Fruit fly (Drosophila melanogaster) whole organism, embryonic: Measurements from ENCODE around the gene CG9926.

Experiments
- CG6854 ChIP-seq: fragments of 200-800 bp; sonication (Bioruptor generic); optimal IDR thresholded peaks from 3 replicates; lab custom pipeline; 2017; ENCODE audit warnings: missing biosample characterization, mild to moderate bottlenecking, missing genetic modification characterization
- Neu2 ChIP-seq: fragments of 200-800 bp; sonication (Bioruptor generic); optimal IDR thresholded peaks from 3 replicates; lab custom pipeline; 2016; ENCODE audit warnings: missing biosample characterization, missing genetic modification characterization, borderline replicate concordance
- Oli ChIP-seq: fragments of 200-800 bp; sonication (Bioruptor generic); optimal IDR thresholded peaks from 2 replicates; lab custom pipeline; 2018; ENCODE audit warnings: missing biosample characterization, mild to moderate bottlenecking, missing genetic modification characterization, moderate library complexity
- ems ChIP-seq: fragments of 200-800 bp; sonication (Bioruptor generic); optimal IDR thresholded peaks from 3 replicates; lab custom pipeline; 2016; ENCODE audit warnings: missing biosample characterization, missing genetic modification characterization
- gcm ChIP-seq: fragments of 200-800 bp; sonication (Bioruptor generic); optimal IDR thresholded peaks from 2 replicates; lab custom pipeline; 2019; ENCODE audit warnings: missing biosample characterization, mild to moderate bottlenecking, missing genetic modification characterization, moderate library complexity
- klu ChIP-seq: fragments of 200-800 bp; sonication (Bioruptor generic); IDR thresholded peaks from 2 replicates; pipeline ENCODE4 v1.3.6; 2022; ENCODE audit warnings: missing biosample characterization, missing genetic modification characterization
- knrl ChIP-seq: fragments of 200-800 bp; sonication (Bioruptor generic); IDR thresholded peaks from 3 replicates; pipeline ENCODE4 v1.3.6; 2022; ENCODE audit warnings: missing biosample characterization, missing genetic modification characterization; ENCODE audit not compliant: partially characterized antibody
- p53 ChIP-seq: fragments of 200-800 bp; sonication (Bioruptor generic); optimal IDR thresholded peaks from 2 replicates; lab custom pipeline; 2016; ENCODE audit warnings: missing biosample characterization, missing genetic modification characterization
- sqz ChIP-seq: fragments of 200-800 bp; sonication (Bioruptor generic); optimal IDR thresholded peaks from 3 replicates; lab custom pipeline; 2018; ENCODE audit warnings: missing biosample characterization, mild to moderate bottlenecking, missing genetic modification characterization
- tna ChIP-seq: fragments of 200-800 bp; sonication (Bioruptor generic); IDR thresholded peaks from 2 replicates; pipeline ENCODE4 v1.3.6; 2022; ENCODE audit warnings: missing biosample characterization, missing genetic modification characterization; ENCODE audit not compliant: partially characterized antibody
- twi ChIP-seq: fragments of 200-800 bp; optimal IDR thresholded peaks from 2 replicates; lab custom pipeline; 2019; ENCODE audit warnings: missing biosample characterization, mild to moderate bottlenecking, missing genetic modification characterization, moderate library complexity

DNA sequence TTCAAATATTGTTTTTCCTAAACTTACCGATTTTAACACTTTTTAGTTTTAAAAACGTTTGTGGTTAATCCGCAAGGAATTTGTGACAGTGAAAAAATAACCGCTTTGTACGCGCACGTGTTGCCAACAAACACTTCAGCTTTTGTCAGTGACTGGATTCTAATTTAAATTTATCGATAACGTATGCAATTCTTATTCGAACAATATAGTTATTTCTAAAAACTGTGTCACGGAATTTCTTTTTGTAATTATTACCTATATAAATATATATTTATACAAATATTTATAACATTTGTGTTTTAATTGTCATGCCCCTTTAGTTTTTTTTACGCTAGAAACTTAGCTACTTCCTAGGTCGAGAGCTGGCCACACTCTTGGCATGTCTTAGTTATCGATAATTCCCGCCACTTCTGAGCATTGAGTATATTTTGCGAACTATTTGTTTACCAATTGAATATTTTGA, 13.6 kb upstream of the CG9926 start, which contains the start of gene Orc2:
- no peak for TF ChIP-seq sqz (GFP tag; lab: Kevin White, UChicago)
- TF ChIP-seq ems (GFP tag; lab: Kevin White, UChicago), result no peak
- no peak for TF ChIP-seq Oli (tag; lab: Kevin White, UChicago)
- no peak for TF ChIP-seq Neu2
- no peak for TF ChIP-seq tna (GFP tag; lab: Robert Waterston, UW)
- TF ChIP-seq knrl (GFP tag; lab: Robert Waterston, UW), result peak; percentile 59; the same call in 2 of the 3 replicates
- TF ChIP-seq p53 (GFP tag; lab: Kevin White, UChicago), result no peak
- no peak for TF ChIP-seq gcm (GFP tag; lab: Kevin White, UChicago)
- peak; percentile 8 for TF ChIP-seq twi
- no peak for TF ChIP-seq klu
- TF ChIP-seq CG6854, result no peak
